Worm (Caenorhabditis elegans) whole organism, L1 larva: ENCODE measurements around the gene C33A12.19.

ENCODE experiments used
- aly-2 ChIP-seq: fragments of 150-350 bp; optimal IDR thresholded peaks from 2 replicates; lab custom pipeline; 2014; ENCODE audit warnings: missing biosample characterization, missing genetic modification characterization
- ama-1 ChIP-seq: fragments of 150-350 bp; optimal IDR thresholded peaks from 2 replicates; lab custom pipeline; 2014
- dsc-1 ChIP-seq: sonication (generic microtip); optimal IDR thresholded peaks from 2 replicates; lab custom pipeline; 2016; ENCODE audit warnings: mild to moderate bottlenecking, missing genetic modification characterization, missing compliant biosample characterization
- hlh-4 ChIP-seq: sonication (generic microtip); optimal IDR thresholded peaks from 2 replicates; lab custom pipeline; 2016; ENCODE audit warnings: mild to moderate bottlenecking, missing genetic modification characterization, missing compliant biosample characterization
- jun-1 ChIP-seq: fragments of 150-350 bp; optimal IDR thresholded peaks from 2 replicates; lab custom pipeline; 2014; ENCODE audit warnings: missing biosample characterization, missing genetic modification reagents, missing genetic modification characterization
- nhr-11 ChIP-seq: fragments of 150-350 bp; optimal IDR thresholded peaks from 2 replicates; lab custom pipeline; 2014; ENCODE audit warnings: missing biosample characterization, missing genetic modification characterization
- pqm-1 ChIP-seq: sonication (generic microtip); optimal IDR thresholded peaks from 3 replicates; lab custom pipeline; 2017; ENCODE audit warnings: missing biosample characterization, missing genetic modification characterization
- skn-1 ChIP-seq: fragments of 150-350 bp; optimal IDR thresholded peaks from 2 replicates; lab custom pipeline; 2014; ENCODE audit warnings: missing biosample characterization, missing genetic modification characterization

DNA sequence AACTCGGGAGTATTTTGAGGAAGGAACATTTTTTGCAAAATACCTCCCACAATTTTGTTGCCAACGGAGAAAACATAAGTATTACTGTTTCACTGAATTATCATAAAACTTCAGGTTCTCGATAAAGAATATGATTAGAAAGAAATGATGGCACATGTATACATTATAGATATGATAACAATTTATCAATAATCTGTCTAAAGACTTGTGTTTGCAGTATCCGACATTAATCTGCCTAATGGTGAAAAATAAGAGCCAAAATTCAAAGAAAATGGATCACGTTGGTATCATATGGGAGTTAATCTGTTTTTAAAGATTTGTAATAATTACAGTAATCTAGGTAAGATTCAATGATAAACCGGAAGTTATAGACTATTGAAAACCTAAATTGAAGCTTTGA lies 3.8 kb downstream of the C33A12.19 start:
- TF ChIP-seq skn-1 = no peak
- no peak for TF ChIP-seq hlh-4 (tag; lab: Kevin White, UChicago)
- no peak for TF ChIP-seq jun-1 (tag; lab: Kevin White, UChicago)
- no peak for TF ChIP-seq aly-2 (tag; lab: Kevin White, UChicago)
- TF ChIP-seq nhr-11 (tag; lab: Kevin White, UChicago) = no peak
- TF ChIP-seq ama-1 (lab: Kevin White, UChicago) = no peak
- TF ChIP-seq pqm-1 (tag; lab: Kevin White, UChicago) = no peak
- TF ChIP-seq dsc-1 (tag; lab: Kevin White, UChicago) = peak; percentile 88
